Worm (Caenorhabditis elegans) whole organism, L2 larva: ENCODE data around the gene pro-3.
A peak's percentile ranks its signal among the peaks of the same experiment; 100 is the strongest.

Experiments
- C34F6.9 ChIP-seq: fragments of 150-350 bp; optimal IDR thresholded peaks from 2 replicates; lab custom pipeline; 2014; ENCODE audit warnings: missing biosample characterization, missing genetic modification characterization
- F13H6.1 ChIP-seq: sonication (generic microtip); optimal IDR thresholded peaks from 2 replicates; lab custom pipeline; 2016; ENCODE audit warnings: missing genetic modification characterization, missing compliant biosample characterization
- R02D3.7 ChIP-seq: fragments of 150-350 bp; optimal IDR thresholded peaks from 2 replicates; lab custom pipeline; 2014; ENCODE audit warnings: missing biosample characterization, missing genetic modification characterization
- Y55F3AM.14 ChIP-seq: fragments of 200-800 bp; sonication (Bioruptor generic); optimal IDR thresholded peaks from 2 replicates; lab custom pipeline; 2018; ENCODE audit warnings: mild to moderate bottlenecking, missing genetic modification characterization, missing compliant biosample characterization
- alr-1 ChIP-seq: fragments of 150-350 bp; optimal IDR thresholded peaks from 2 replicates; lab custom pipeline; 2014; ENCODE audit warnings: missing biosample characterization, missing genetic modification characterization
- aly-2 ChIP-seq: fragments of 150-350 bp; optimal IDR thresholded peaks from 2 replicates; lab custom pipeline; 2014; ENCODE audit warnings: missing biosample characterization, missing genetic modification characterization
- blmp-1 ChIP-seq: sonication (generic microtip); optimal IDR thresholded peaks from 2 replicates; lab custom pipeline; 2017; ENCODE audit warnings: missing genetic modification characterization, mild to moderate bottlenecking, missing compliant biosample characterization, antibody characterized with exemption, moderate library complexity; ENCODE audit not compliant: insufficient read depth
- ceh-16 ChIP-seq: fragments of 150-350 bp; optimal IDR thresholded peaks from 2 replicates; lab custom pipeline; 2014; ENCODE audit warnings: missing biosample characterization, missing genetic modification characterization
- crh-2 ChIP-seq: sonication (generic microtip); optimal IDR thresholded peaks from 2 replicates; lab custom pipeline; 2017; ENCODE audit warnings: missing biosample characterization, missing genetic modification characterization
- egl-27 ChIP-seq: sonication (generic microtip); optimal IDR thresholded peaks from 3 replicates; lab custom pipeline; 2017; ENCODE audit warnings: missing biosample characterization, missing genetic modification reagents, missing genetic modification characterization
- elt-1 ChIP-seq: fragments of 150-350 bp; optimal IDR thresholded peaks from 2 replicates; lab custom pipeline; 2014; ENCODE audit warnings: missing biosample characterization, missing genetic modification characterization
- elt-3 ChIP-seq: sonication (generic microtip); optimal IDR thresholded peaks from 2 replicates; lab custom pipeline; 2017; ENCODE audit warnings: missing biosample characterization, missing genetic modification characterization
- fos-1 ChIP-seq: fragments of 150-350 bp; optimal IDR thresholded peaks from 2 replicates; lab custom pipeline; 2014; ENCODE audit warnings: missing biosample characterization, missing genetic modification characterization
- gmeb-1 ChIP-seq: fragments of 150-350 bp; optimal IDR thresholded peaks from 2 replicates; lab custom pipeline; 2014; ENCODE audit warnings: missing biosample characterization, missing genetic modification characterization
- lin-11 ChIP-seq: fragments of 150-350 bp; sonication (generic microtip); optimal IDR thresholded peaks from 2 replicates; lab custom pipeline; 2014; ENCODE audit warnings: missing biosample characterization, missing genetic modification characterization, inconsistent platforms, mixed read lengths
- lin-13 ChIP-seq: fragments of 150-350 bp; optimal IDR thresholded peaks from 2 replicates; lab custom pipeline; 2014; ENCODE audit warnings: missing biosample characterization, missing genetic modification reagents, missing genetic modification characterization
- lin-39 ChIP-seq: fragments of 150-350 bp; optimal IDR thresholded peaks from 2 replicates; lab custom pipeline; 2014; ENCODE audit warnings: missing biosample characterization, missing genetic modification reagents, missing genetic modification characterization
- lsy-2 ChIP-seq, 2 experiments: fragments of 150-350 bp in 1 of 2; sonication (generic microtip) in 1 of 2; optimal IDR thresholded peaks; 2 replicates each; lab custom pipeline; 2014 to 2017; ENCODE audit warnings: missing biosample characterization in 2 of 2, missing genetic modification characterization in 2 of 2
- mab-5 ChIP-seq: fragments of 150-350 bp; optimal IDR thresholded peaks from 2 replicates; lab custom pipeline; 2014; ENCODE audit warnings: missing biosample characterization, missing genetic modification characterization
- mbf-1 ChIP-seq: sonication (generic microtip); optimal IDR thresholded peaks from 2 replicates; lab custom pipeline; 2017; ENCODE audit warnings: missing biosample characterization, missing genetic modification characterization
- mdl-1 ChIP-seq, 2 experiments: fragments of 150-350 bp in 1 of 2; sonication (generic microtip) in 1 of 2; optimal IDR thresholded peaks; 2 replicates each; lab custom pipeline; 2017; ENCODE audit warnings: missing biosample characterization in 2 of 2, missing genetic modification characterization in 2 of 2
- nhr-11 ChIP-seq: fragments of 150-350 bp; optimal IDR thresholded peaks from 2 replicates; lab custom pipeline; 2014; ENCODE audit warnings: missing biosample characterization, missing genetic modification characterization
- nhr-12 ChIP-seq: fragments of 150-350 bp; optimal IDR thresholded peaks from 2 replicates; lab custom pipeline; 2014; ENCODE audit warnings: missing biosample characterization, missing genetic modification characterization
- nhr-21 ChIP-seq: fragments of 150-350 bp; optimal IDR thresholded peaks from 2 replicates; lab custom pipeline; 2014; ENCODE audit warnings: missing biosample characterization, missing genetic modification characterization
- nhr-23 ChIP-seq: fragments of 150-350 bp; optimal IDR thresholded peaks from 2 replicates; lab custom pipeline; 2014; ENCODE audit warnings: missing biosample characterization, missing genetic modification reagents, missing genetic modification characterization
- nhr-237 ChIP-seq: fragments of 150-350 bp; optimal IDR thresholded peaks from 2 replicates; lab custom pipeline; 2014; ENCODE audit warnings: missing biosample characterization, missing genetic modification characterization
- nhr-25 ChIP-seq: fragments of 150-350 bp; sonication (generic microtip); optimal IDR thresholded peaks from 3 replicates; lab custom pipeline; 2014; ENCODE audit warnings: missing biosample characterization, missing genetic modification characterization
- nhr-6 ChIP-seq: fragments of 150-350 bp; optimal IDR thresholded peaks from 2 replicates; lab custom pipeline; 2014; ENCODE audit warnings: missing biosample characterization, missing genetic modification characterization
- nhr-77 ChIP-seq: fragments of 150-350 bp; optimal IDR thresholded peaks from 2 replicates; lab custom pipeline; 2014; ENCODE audit warnings: missing biosample characterization, missing genetic modification characterization
- peb-1 ChIP-seq: fragments of 150-350 bp; optimal IDR thresholded peaks from 2 replicates; lab custom pipeline; 2014; ENCODE audit warnings: missing biosample characterization, missing genetic modification characterization
- sem-4 ChIP-seq: fragments of 150-350 bp; optimal IDR thresholded peaks from 2 replicates; lab custom pipeline; 2014; ENCODE audit warnings: missing biosample characterization, missing genetic modification reagents, missing genetic modification characterization
- skn-1 ChIP-seq: sonication (generic microtip); optimal IDR thresholded peaks from 2 replicates; lab custom pipeline; 2017; ENCODE audit warnings: missing biosample characterization, missing genetic modification characterization
- sma-3 ChIP-seq: sonication (generic microtip); optimal IDR thresholded peaks from 2 replicates; lab custom pipeline; 2016; ENCODE audit warnings: missing genetic modification reagents, missing genetic modification characterization, missing compliant biosample characterization
- sma-9 ChIP-seq, 2 experiments: fragments of 150-350 bp in 1 of 2; sonication (generic microtip) in 1 of 2; optimal IDR thresholded peaks; 2 replicates each; lab custom pipeline; 2014 to 2016; ENCODE audit warnings: missing genetic modification characterization in 2 of 2, mild to moderate bottlenecking in 1 of 2, missing biosample characterization in 1 of 2, missing compliant biosample characterization in 1 of 2, missing genetic modification reagents in 1 of 2, moderate library complexity in 1 of 2
- snpc-4 ChIP-seq: fragments of 150-350 bp; optimal IDR thresholded peaks from 2 replicates; lab custom pipeline; 2014; ENCODE audit warnings: missing biosample characterization, missing genetic modification characterization
- unc-39 ChIP-seq: fragments of 150-350 bp; optimal IDR thresholded peaks from 2 replicates; lab custom pipeline; 2014; ENCODE audit warnings: missing biosample characterization, missing genetic modification characterization
- unc-55 ChIP-seq: fragments of 150-350 bp; sonication (generic microtip); optimal IDR thresholded peaks from 3 replicates; lab custom pipeline; 2014; ENCODE audit warnings: missing biosample characterization, missing genetic modification reagents, missing genetic modification characterization
- unc-62 ChIP-seq: fragments of 150-350 bp; optimal IDR thresholded peaks from 2 replicates; lab custom pipeline; 2014; ENCODE audit warnings: missing biosample characterization, missing genetic modification reagents, missing genetic modification characterization
- zag-1 ChIP-seq: fragments of 150-350 bp; optimal IDR thresholded peaks from 2 replicates; lab custom pipeline; 2014; ENCODE audit warnings: missing biosample characterization, missing genetic modification characterization
- ztf-1 ChIP-seq: fragments of 200-800 bp; sonication (Bioruptor generic); conservative IDR thresholded peaks from 2 replicates; pipeline ENCODE4 v1.3.6; 2022; ENCODE audit warnings: missing genetic modification characterization, missing compliant biosample characterization
- ztf-11 ChIP-seq: sonication (generic microtip); optimal IDR thresholded peaks from 2 replicates; lab custom pipeline; 2017; ENCODE audit warnings: missing biosample characterization, missing genetic modification characterization

Gene pro-3

DNA sequence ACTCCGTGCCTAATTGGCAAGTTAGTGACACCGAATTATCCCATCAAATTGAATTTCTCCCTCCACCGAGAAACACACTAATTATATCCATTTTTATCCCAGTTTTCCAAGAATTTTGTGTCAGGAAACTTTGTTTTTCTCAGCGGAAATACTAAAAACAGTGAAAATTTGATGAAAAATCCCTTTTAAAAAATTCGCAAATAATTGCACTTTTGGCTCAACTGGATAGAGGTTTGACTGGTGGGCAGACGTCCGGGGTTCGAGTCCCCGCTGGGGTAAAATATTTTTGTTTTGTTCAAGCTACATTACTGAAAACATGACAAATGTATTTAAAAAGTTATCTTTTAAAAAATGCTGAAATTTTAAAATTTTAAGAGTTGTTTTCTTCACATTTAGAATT lies 60.1 kb downstream of the pro-3 start:
- TF ChIP-seq blmp-1 (tag; lab: Kevin White, UChicago), result no peak
- no peak for TF ChIP-seq gmeb-1 (tag; lab: Kevin White, UChicago)
- no peak for TF ChIP-seq F13H6.1 (tag; lab: Kevin White, UChicago)
- TF ChIP-seq lin-11 (tag; lab: Kevin White, UChicago), result no peak
- TF ChIP-seq lsy-2 (tag; optimal IDR thresholded peaks at IDR 0.05; lab: Kevin White, UChicago), result no peak
- TF ChIP-seq nhr-12, result no peak
- no peak for TF ChIP-seq nhr-11 (tag; lab: Kevin White, UChicago)
- TF ChIP-seq peb-1 (tag; lab: Kevin White, UChicago), result no peak
- no peak for TF ChIP-seq ztf-11

- TF ChIP-seq F13H6.1 (tag; lab: Kevin White, UChicago) (no peak), mab-5 (tag; lab: Kevin White, UChicago) (peak; percentile 80), unc-55 (GFP tag; lab: Kevin White, UChicago) (peak; percentile 66)
- TF ChIP-seq, all 48 proteins: peak for 2
Observed at ce11 chrV:19057602-19058001, 60.6 kb downstream of the pro-3 start.

ce11 chrV:19053281-19053680 lies 64.9 kb downstream of the pro-3 start:
- no peak for TF ChIP-seq unc-39 (tag; lab: Kevin White, UChicago)
- no peak for TF ChIP-seq R02D3.7
- TF ChIP-seq unc-55 (GFP tag; lab: Kevin White, UChicago), result no peak
- no peak for TF ChIP-seq ztf-11
- TF ChIP-seq F13H6.1 (tag; lab: Kevin White, UChicago), result no peak
- no peak for TF ChIP-seq ceh-16
- TF ChIP-seq nhr-77 (tag; lab: Kevin White, UChicago), result no peak
- peak; percentile 65 for TF ChIP-seq fos-1
- no peak for TF ChIP-seq lin-39
- no peak for TF ChIP-seq nhr-237 (tag; lab: Kevin White, UChicago)
- TF ChIP-seq gmeb-1 (tag; lab: Kevin White, UChicago), result peak; percentile 39
- TF ChIP-seq alr-1 (tag; lab: Kevin White, UChicago), result no peak
- TF ChIP-seq skn-1 (tag; lab: Kevin White, UChicago), result peak; percentile 24
- no peak for TF ChIP-seq mdl-1 (tag; optimal IDR thresholded peaks at IDR 0.05; lab: Kevin White, UChicago)
- TF ChIP-seq elt-3, result no peak
- TF ChIP-seq sma-9 (GFP tag; optimal IDR thresholded peaks at IDR 0.05; lab: Kevin White, UChicago), result no peak
- TF ChIP-seq sma-9 (tag; optimal IDR thresholded peaks at IDR 0.05; lab: Kevin White, UChicago), result no peak
- peak; percentile 29 for TF ChIP-seq sma-3 (GFP tag; lab: Kevin White, UChicago)
- TF ChIP-seq mab-5 (tag; lab: Kevin White, UChicago), result no peak
- no peak for TF ChIP-seq aly-2 (tag; lab: Kevin White, UChicago)
- TF ChIP-seq nhr-12, result no peak
- TF ChIP-seq elt-1 (tag; lab: Kevin White, UChicago), result no peak
- TF ChIP-seq ztf-1, result no peak
- no peak for TF ChIP-seq unc-62 (GFP tag; lab: Kevin White, UChicago)
- no peak for TF ChIP-seq lin-11 (tag; lab: Kevin White, UChicago)
- no peak for TF ChIP-seq nhr-6 (tag; lab: Kevin White, UChicago)
- TF ChIP-seq lin-13 (GFP tag; lab: Kevin White, UChicago), result no peak
- no peak for TF ChIP-seq lsy-2 (tag; optimal IDR thresholded peaks at IDR 0.05; lab: Kevin White, UChicago)
- no peak for TF ChIP-seq peb-1 (tag; lab: Kevin White, UChicago)
- TF ChIP-seq sem-4, result no peak
- TF ChIP-seq snpc-4 (tag; lab: Kevin White, UChicago), result no peak
- TF ChIP-seq nhr-21 (tag; lab: Kevin White, UChicago), result no peak
- TF ChIP-seq egl-27, result no peak
- TF ChIP-seq nhr-23 (tag; lab: Kevin White, UChicago), result no peak
- no peak for TF ChIP-seq blmp-1 (tag; lab: Kevin White, UChicago)
- peak; percentile 86 for TF ChIP-seq crh-2 (tag; lab: Kevin White, UChicago)
- no peak for TF ChIP-seq zag-1 (tag; lab: Kevin White, UChicago)
- TF ChIP-seq nhr-11 (tag; lab: Kevin White, UChicago), result no peak
- no peak for TF ChIP-seq Y55F3AM.14 (GFP tag; lab: Kevin White, UChicago)
- no peak for TF ChIP-seq C34F6.9
- TF ChIP-seq mbf-1 (tag; lab: Kevin White, UChicago), result no peak
- TF ChIP-seq nhr-25 (tag; lab: Kevin White, UChicago), result no peak
